Worm (Caenorhabditis elegans): ENCODE results near the gene efr-3.

- TF ChIP-seq lsy-2 (tag; optimal IDR thresholded peaks at IDR 0.05): no peak
- TF ChIP-seq mep-1 (tag; optimal IDR thresholded peaks at IDR 0.05): no peak
- TF ChIP-seq unc-86 (tag; optimal IDR thresholded peaks at IDR 0.05): no peak
- TF ChIP-seq mdl-1 (tag; optimal IDR thresholded peaks at IDR 0.05): no peak
- no peak for TF ChIP-seq nhr-12 (tag; optimal IDR thresholded peaks at IDR 0.05)
- no peak for TF ChIP-seq dpl-1 (GFP tag; optimal IDR thresholded peaks at IDR 0.05)
- TF ChIP-seq ama-1 (optimal IDR thresholded peaks at IDR 0.05): no peak
- TF ChIP-seq nhr-11 (tag; optimal IDR thresholded peaks at IDR 0.05): no peak
- TF ChIP-seq irx-1 (tag; optimal IDR thresholded peaks at IDR 0.05): no peak
- TF ChIP-seq fos-1 (tag; optimal IDR thresholded peaks at IDR 0.05): no peak
- no peak for TF ChIP-seq nhr-237 (tag; optimal IDR thresholded peaks at IDR 0.05)
- no peak for TF ChIP-seq ztf-4 (tag; optimal IDR thresholded peaks at IDR 0.05)
- TF ChIP-seq lin-39 (tag; optimal IDR thresholded peaks at IDR 0.05): no peak
- no peak for TF ChIP-seq pqm-1 (tag; optimal IDR thresholded peaks at IDR 0.05)
Observed at ce11 chrII:6339948-6340347, 19.0 kb upstream of the efr-3 start, which contains the start of gene C32D5.7.

Measured in whole organism, L1 larva.